Worm (Caenorhabditis elegans) whole organism, midembryonic: Measurements from ENCODE around the gene M163.22.

Experiments
- T22C8.4 ChIP-seq: fragments of 200-800 bp; sonication (Bioruptor generic); IDR thresholded peaks from 2 replicates; pipeline ENCODE4 v1.3.6; 2022; ENCODE audit warnings: missing genetic modification characterization, missing compliant biosample characterization
- flt-1 ChIP-seq: fragments of 200-800 bp; sonication (Bioruptor generic); IDR thresholded peaks from 2 replicates; pipeline ENCODE4 v1.3.6; 2022; ENCODE audit warnings: missing genetic modification characterization, missing compliant biosample characterization
- klf-2 ChIP-seq: fragments of 200-800 bp; sonication (Bioruptor generic); conservative IDR thresholded peaks from 2 replicates; pipeline ENCODE4 v1.3.6; 2022; ENCODE audit warnings: missing genetic modification reagents, missing genetic modification characterization, missing compliant biosample characterization
- med-1 ChIP-seq: sonication (generic microtip); optimal IDR thresholded peaks from 2 replicates; lab custom pipeline; 2017; ENCODE audit warnings: missing genetic modification characterization, mild to moderate bottlenecking, missing compliant biosample characterization, antibody characterized with exemption, missing genetic modification reagents; ENCODE audit not compliant: insufficient read depth
- ref-1 ChIP-seq: fragments of 200-800 bp; sonication (Bioruptor generic); conservative IDR thresholded peaks from 2 replicates; pipeline ENCODE4 v1.3.6; 2022; ENCODE audit warnings: missing genetic modification reagents, missing genetic modification characterization, missing compliant biosample characterization
- tab-1 ChIP-seq: fragments of 200-800 bp; sonication (Bioruptor generic); IDR thresholded peaks from 2 replicates; pipeline ENCODE4 v1.3.6; 2022; ENCODE audit warnings: missing genetic modification characterization, missing compliant biosample characterization
- ztf-23 ChIP-seq: fragments of 200-800 bp; sonication (Bioruptor generic); IDR thresholded peaks from 2 replicates; pipeline ENCODE4 v1.3.6; 2022; ENCODE audit warnings: missing genetic modification reagents, missing genetic modification characterization, missing compliant biosample characterization
- ztf-29 ChIP-seq: fragments of 200-800 bp; sonication (Bioruptor generic); IDR thresholded peaks from 2 replicates; pipeline ENCODE4 v1.3.6; 2022; ENCODE audit warnings: missing genetic modification reagents, missing genetic modification characterization, missing compliant biosample characterization

DNA sequence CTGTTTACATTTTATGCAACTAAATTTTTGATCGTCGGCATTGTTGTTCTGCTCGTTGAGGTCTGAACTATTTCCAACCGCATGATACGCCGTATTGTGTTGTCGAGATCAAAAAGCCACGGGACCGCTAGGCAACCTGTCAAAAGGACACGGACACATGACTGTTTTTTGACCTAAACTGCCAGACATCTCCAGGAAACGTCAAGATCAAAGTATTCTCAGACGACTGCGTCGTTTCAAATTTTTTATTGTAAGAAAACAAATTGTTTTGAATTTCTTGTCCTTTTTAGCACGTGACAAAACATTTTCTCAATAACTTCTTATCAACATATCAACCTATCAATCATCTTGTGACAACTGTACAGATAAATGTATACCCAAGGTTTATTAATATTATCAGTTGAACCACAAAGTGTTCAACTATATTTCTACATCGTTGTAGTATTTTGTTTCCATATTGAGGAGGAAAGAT, 36.5 kb downstream of the M163.22 start:
- TF ChIP-seq tab-1 (GFP tag; lab: Robert Waterston, UW): no peak
- no peak for TF ChIP-seq flt-1 (GFP tag; lab: Robert Waterston, UW)
- no peak for TF ChIP-seq med-1 (GFP tag; lab: Kevin White, UChicago)
- TF ChIP-seq ref-1 (GFP tag; lab: Robert Waterston, UW): no peak
- TF ChIP-seq ztf-23: no peak
- no peak for TF ChIP-seq T22C8.4 (GFP tag; lab: Robert Waterston, UW)
- no peak for TF ChIP-seq ztf-29 (GFP tag; lab: Robert Waterston, UW)
- no peak for TF ChIP-seq klf-2 (GFP tag; lab: Robert Waterston, UW)
